Worm (Caenorhabditis elegans): ENCODE data around the gene C54F6.17.

- TF ChIP-seq lin-13 (GFP tag; optimal IDR thresholded peaks at IDR 0.05) (no peak), jun-1 (tag; optimal IDR thresholded peaks at IDR 0.05) (no peak)
These were observed 5.9 kb upstream of the C54F6.17 start for ce11 chrV:7521304-7521703.

All from whole organism, L4 larva.